Fruit fly (Drosophila melanogaster): Measurements from ENCODE around the gene Dbx.
A peak's percentile ranks its signal among the peaks of the same experiment; 100 is the strongest.

The Dbx gene

DNA sequence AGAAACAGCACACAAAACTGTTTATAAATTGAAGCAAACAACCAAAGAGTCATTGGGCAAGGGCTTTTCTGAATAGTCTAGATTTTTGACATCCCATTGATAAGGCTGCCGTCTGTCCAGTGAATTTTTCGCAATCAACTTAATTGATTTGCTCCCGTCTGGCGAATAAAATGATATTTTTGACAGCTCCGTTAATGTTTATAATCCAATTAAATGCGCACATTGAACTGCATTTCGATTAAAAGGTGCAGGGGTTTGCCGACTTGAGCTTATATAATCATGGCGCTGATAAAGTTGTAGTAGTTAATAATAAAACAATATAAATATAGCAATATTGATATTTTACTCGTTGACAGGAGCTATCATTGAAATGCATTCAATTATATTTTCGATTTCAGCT lies 12.1 kb upstream of the Dbx start:
- TF ChIP-seq Pif1B (GFP tag; optimal IDR thresholded peaks at IDR 0.05) (no peak), D1 (tag; optimal IDR thresholded peaks at IDR 0.05) (no peak), CG14655 (GFP tag; optimal IDR thresholded peaks at IDR 0.05) (no peak), gl (tag; optimal IDR thresholded peaks at IDR 0.05) (no peak), CG13204 (GFP tag; optimal IDR thresholded peaks at IDR 0.05) (no peak), Pif1A (GFP tag; optimal IDR thresholded peaks at IDR 0.05) (no peak)

DNA sequence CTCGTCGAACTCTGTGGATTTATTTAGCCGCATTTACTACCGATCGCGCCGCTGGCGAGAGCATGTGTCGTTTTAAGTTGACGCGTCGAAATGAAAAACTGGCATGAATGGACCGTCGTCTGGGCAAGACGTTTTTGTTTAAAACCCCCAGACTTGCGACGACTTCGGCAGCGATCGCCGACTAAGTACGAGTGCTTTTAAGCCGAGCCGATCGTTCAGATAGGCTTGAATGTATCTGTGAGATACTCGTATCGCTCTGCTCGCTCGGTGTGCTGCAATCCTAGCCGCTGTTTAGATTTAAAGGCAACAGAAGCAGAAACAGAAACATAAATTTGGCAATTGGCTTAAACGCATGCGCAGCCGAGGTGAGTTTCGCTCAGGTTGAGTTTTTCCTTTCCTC lies 11.0 kb upstream of the Dbx start, which contains the start of gene dsb:
dsb (minus strand) TSS at position 91 of the 400 bp plus-strand sequence.
- TF ChIP-seq CG13204 (GFP tag; optimal IDR thresholded peaks at IDR 0.05) (peak; percentile 7), CG4496 (GFP tag; IDR thresholded peaks at IDR 0.05) (no peak; the same call in 2 of the 3 replicates)

DNA sequence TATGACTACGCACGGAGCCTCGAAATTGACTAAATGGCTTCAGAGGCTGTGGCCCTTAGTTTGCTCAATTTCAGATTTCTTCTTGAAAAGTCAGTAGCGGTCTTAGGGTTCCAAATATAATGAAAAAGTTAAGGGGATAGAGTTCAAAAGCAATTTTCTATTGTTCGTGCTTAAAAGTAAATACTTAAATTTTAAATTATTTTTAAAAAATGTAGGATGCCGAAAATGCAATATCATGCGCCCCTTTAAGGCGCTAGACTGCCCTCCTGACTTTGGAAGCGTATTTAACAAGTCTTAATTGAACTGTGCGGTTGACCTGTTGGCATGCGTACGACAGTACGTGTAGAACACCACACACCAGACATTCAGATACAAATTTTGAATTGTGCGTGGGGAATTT lies 6.4 kb upstream of the Dbx start:
- TF ChIP-seq Snoo (tag; optimal IDR thresholded peaks at IDR 0.05) (no peak), CG34367 (tag; optimal IDR thresholded peaks at IDR 0.05) (no peak), CG32121 (GFP tag; IDR thresholded peaks at IDR 0.05) (no peak)

DNA sequence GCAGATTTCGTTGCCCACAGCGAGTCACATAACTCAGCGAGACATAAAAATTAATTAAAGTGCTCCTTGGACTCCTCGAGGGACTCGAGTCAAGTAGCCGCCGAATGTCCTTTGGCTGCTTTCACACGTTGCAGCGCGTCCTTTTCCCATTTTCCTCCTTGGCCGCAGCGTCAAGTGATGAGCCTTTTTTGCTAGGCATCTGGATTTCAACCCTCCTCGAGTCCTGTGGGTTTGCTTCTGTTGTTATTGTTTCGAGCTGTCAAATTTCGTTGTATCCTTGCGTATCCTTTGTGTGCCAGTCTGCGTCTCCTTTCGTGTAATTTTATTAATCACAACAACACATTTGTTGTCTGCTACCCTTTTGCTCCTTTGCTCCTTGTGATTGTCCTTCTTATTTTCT lies 4.5 kb upstream of the Dbx start:
- no peak for TF ChIP-seq CG4496 (GFP tag; IDR thresholded peaks at IDR 0.05)
- no peak for TF ChIP-seq fd96Ca (GFP tag; IDR thresholded peaks at IDR 0.05)
- no peak for TF ChIP-seq Pif1B (GFP tag; optimal IDR thresholded peaks at IDR 0.05)
- TF ChIP-seq EcR (GFP tag; optimal IDR thresholded peaks at IDR 0.05): no peak
- no peak for TF ChIP-seq CG32121 (GFP tag; IDR thresholded peaks at IDR 0.05)

DNA sequence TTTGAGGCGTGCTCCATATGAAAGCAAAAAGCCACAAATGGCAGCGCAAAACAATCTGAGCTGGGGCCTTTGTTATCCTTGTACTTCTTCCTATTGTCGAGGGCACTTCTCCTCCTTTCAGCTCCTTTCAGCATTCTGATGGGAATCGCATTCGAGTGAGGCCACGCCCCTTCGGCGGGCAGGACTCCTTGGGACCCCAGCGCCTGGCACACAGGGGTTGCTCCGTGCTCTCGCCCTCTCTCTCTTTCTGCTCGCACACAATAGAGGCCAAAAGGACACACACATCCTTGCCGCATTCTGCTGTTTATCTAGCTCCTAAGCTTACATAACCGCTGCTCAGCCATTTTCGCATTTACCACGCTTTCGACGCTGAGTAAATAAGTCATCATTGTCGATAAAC lies 1.1 kb upstream of the Dbx start:
- TF ChIP-seq CG15710 (tag; optimal IDR thresholded peaks at IDR 0.05) (no peak), gl (tag; optimal IDR thresholded peaks at IDR 0.05) (no peak), D1 (tag; optimal IDR thresholded peaks at IDR 0.05) (no peak), CG10348 (GFP tag; IDR thresholded peaks at IDR 0.05) (no peak), EcR (GFP tag; optimal IDR thresholded peaks at IDR 0.05) (no peak), Snoo (tag; optimal IDR thresholded peaks at IDR 0.05) (no peak), CG14655 (GFP tag; optimal IDR thresholded peaks at IDR 0.05) (no peak), CG12605 (GFP tag; IDR thresholded peaks at IDR 0.05) (no peak), CG34367 (tag; optimal IDR thresholded peaks at IDR 0.05) (no peak)

DNA sequence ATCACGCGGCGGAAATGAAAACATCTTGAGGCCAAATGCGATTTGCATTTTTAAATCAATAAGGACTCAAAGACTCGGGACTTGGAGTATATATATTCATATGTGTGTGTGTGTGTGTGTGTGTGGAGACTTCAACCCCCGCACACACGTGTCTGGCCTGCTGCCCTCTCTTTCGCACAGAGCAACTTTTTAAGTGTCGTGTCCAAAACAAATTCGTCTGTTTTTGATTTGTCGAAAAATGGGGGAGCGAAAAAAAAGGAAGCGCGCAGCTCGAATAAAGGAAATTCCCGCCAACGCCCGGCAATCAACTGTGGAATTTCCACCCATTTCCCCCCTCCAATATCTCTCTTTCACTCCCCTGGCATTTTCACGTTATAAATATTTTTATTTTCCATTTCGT lies 7.9 kb downstream of the Dbx start:
- TF ChIP-seq CG8301 (tag; optimal IDR thresholded peaks at IDR 0.05) (no peak), fd96Ca (GFP tag; IDR thresholded peaks at IDR 0.05) (no peak), gl (tag; optimal IDR thresholded peaks at IDR 0.05) (no peak), CG8159 (tag; optimal IDR thresholded peaks at IDR 0.05) (no peak), Snoo (tag; optimal IDR thresholded peaks at IDR 0.05) (no peak), CG15710 (tag; optimal IDR thresholded peaks at IDR 0.05) (no peak), rn (GFP tag; IDR thresholded peaks at IDR 0.05) (no peak), Pif1B (GFP tag; optimal IDR thresholded peaks at IDR 0.05) (no peak), CG10348 (GFP tag; IDR thresholded peaks at IDR 0.05) (no peak), CG14655 (GFP tag; optimal IDR thresholded peaks at IDR 0.05) (no peak), CG4496 (GFP tag; IDR thresholded peaks at IDR 0.05) (no peak), D1 (tag; optimal IDR thresholded peaks at IDR 0.05) (no peak), CG32121 (GFP tag; IDR thresholded peaks at IDR 0.05) (no peak), CG34367 (tag; optimal IDR thresholded peaks at IDR 0.05) (no peak), EcR (GFP tag; optimal IDR thresholded peaks at IDR 0.05) (no peak), CG9948 (tag; optimal IDR thresholded peaks at IDR 0.05) (no peak)

DNA sequence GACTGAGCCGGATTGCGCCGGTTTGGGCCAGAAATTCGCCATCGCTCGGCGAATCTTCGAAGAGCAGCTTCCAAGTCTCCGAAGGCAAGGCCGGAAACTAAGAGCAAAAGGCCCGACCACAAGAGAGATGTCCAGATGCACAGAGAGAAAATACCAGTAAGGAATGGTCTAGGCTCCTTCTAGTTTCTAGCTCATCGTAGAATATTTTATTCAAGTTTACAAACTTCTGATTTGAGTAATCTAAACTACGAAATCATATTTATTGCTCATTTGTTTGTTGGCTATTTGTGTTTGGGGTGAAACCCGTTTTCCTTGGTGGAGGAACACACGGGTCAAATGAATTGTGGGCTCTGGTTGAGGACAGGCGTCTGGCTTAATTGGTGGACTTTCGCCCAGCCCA lies 16.4 kb downstream of the Dbx start:
- TF ChIP-seq Pif1A (GFP tag; optimal IDR thresholded peaks at IDR 0.05) (no peak), EcR (GFP tag; optimal IDR thresholded peaks at IDR 0.05) (no peak), CG4496 (GFP tag; IDR thresholded peaks at IDR 0.05) (peak; percentile 64), CG17806 (tag; optimal IDR thresholded peaks at IDR 0.05) (no peak), CG9948 (tag; optimal IDR thresholded peaks at IDR 0.05) (no peak), CG15710 (tag; optimal IDR thresholded peaks at IDR 0.05) (no peak), Ets98B (GFP tag; IDR thresholded peaks at IDR 0.05) (no peak; the same call in 1 of the 2 replicates), CG34367 (tag; optimal IDR thresholded peaks at IDR 0.05) (no peak), fd96Ca (GFP tag; IDR thresholded peaks at IDR 0.05) (no peak), CG14655 (GFP tag; optimal IDR thresholded peaks at IDR 0.05) (peak; percentile 59), CG12605 (GFP tag; IDR thresholded peaks at IDR 0.05) (no peak), CG8159 (tag; optimal IDR thresholded peaks at IDR 0.05) (peak; percentile 14), CG32121 (GFP tag; IDR thresholded peaks at IDR 0.05) (0 out of 2 replicates have a peak, but pooled peaks have one; percentile 14), rn (GFP tag; IDR thresholded peaks at IDR 0.05) (no peak), CG13204 (GFP tag; optimal IDR thresholded peaks at IDR 0.05) (no peak), gl (tag; optimal IDR thresholded peaks at IDR 0.05) (no peak), Pif1B (GFP tag; optimal IDR thresholded peaks at IDR 0.05) (peak; percentile 6), D1 (tag; optimal IDR thresholded peaks at IDR 0.05) (no peak), Snoo (tag; optimal IDR thresholded peaks at IDR 0.05) (no peak), CG8301 (tag; optimal IDR thresholded peaks at IDR 0.05) (peak; percentile 49), CG10348 (GFP tag; IDR thresholded peaks at IDR 0.05) (no peak)

DNA sequence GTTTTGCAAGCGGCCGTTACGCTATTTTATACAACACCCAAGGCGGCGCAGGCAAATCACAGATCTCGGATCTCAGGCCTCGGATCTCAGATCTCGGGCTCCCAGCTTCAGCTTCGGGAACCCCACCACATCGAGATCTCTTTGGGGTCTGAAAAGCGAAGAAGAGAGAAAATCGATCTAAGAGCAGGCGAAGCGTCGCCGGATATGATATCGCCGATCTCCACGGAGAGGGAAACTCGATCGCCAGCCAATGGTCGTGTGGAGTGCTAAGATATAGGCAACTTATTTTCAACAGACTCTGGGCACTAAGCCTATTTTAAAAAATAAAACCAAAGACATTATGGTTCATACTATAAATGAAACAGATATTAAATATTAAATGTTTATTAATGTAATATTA lies 17.7 kb downstream of the Dbx start, which contains the start of the genes CG46523 and CG5687:
CG46523 (minus strand) TSS at position 337 of the 400 bp plus-strand sequence.
CG5687 (minus strand) TSS at position 337 of the 400 bp plus-strand sequence.
- TF ChIP-seq rn (GFP tag; IDR thresholded peaks at IDR 0.05) (no peak), CG4496 (GFP tag; IDR thresholded peaks at IDR 0.05) (peak; percentile 59; the same call in 2 of the 3 replicates)

Data from whole organism, pupa.